Worm (Caenorhabditis elegans): ENCODE results near the gene nhr-119.

nhr-119 gene

ce11 chrII:2800550-2801233, at the start of gene nhr-119 (continued):
- no peak for TF ChIP-seq F49E8.2 (tag; optimal IDR thresholded peaks at IDR 0.05; ENCODE audit: borderline replicate concordance)
- TF ChIP-seq daf-16 (GFP tag; optimal IDR thresholded peaks at IDR 0.05): peak in 1 of 2 experiments; percentile 15
- TF ChIP-seq daf-16 (tag; optimal IDR thresholded peaks at IDR 0.05): peak; percentile 37
- TF ChIP-seq madf-9 (GFP tag; conservative IDR thresholded peaks at IDR 0.05): no peak
- TF ChIP-seq lin-39 (tag; optimal IDR thresholded peaks at IDR 0.05): no peak
- TF ChIP-seq ZK337.2 (GFP tag; IDR thresholded peaks at IDR 0.05): no peak
- peak; percentile 12 for TF ChIP-seq rbr-2 (tag; optimal IDR thresholded peaks at IDR 0.05)
- no peak for TF ChIP-seq aly-2 (tag; optimal IDR thresholded peaks at IDR 0.05)
- peak; percentile 91 for TF ChIP-seq dmd-6 (GFP tag; IDR thresholded peaks at IDR 0.05)
- TF ChIP-seq saeg-2 (GFP tag; IDR thresholded peaks at IDR 0.05): no peak
- TF ChIP-seq dve-1 (tag; optimal IDR thresholded peaks at IDR 0.05; ENCODE audit: insufficient read depth): peak; percentile 96
- TF ChIP-seq egl-43 (GFP tag; IDR thresholded peaks at IDR 0.05): no peak
- TF ChIP-seq lin-38 (GFP tag; IDR thresholded peaks at IDR 0.05): peak; percentile 35; the same call in 1 of the 2 replicates
- TF ChIP-seq dpl-1 (GFP tag; optimal IDR thresholded peaks at IDR 0.05): peak; percentile 26
- TF ChIP-seq dmd-9 (GFP tag; IDR thresholded peaks at IDR 0.05): no peak

ce11 chrII:2846552-2846951, 46.2 kb upstream of the nhr-119 start:
- TF ChIP-seq jun-1 (tag; optimal IDR thresholded peaks at IDR 0.05) (no peak), lin-39 (tag; optimal IDR thresholded peaks at IDR 0.05) (no peak), tra-1 (GFP tag; IDR thresholded peaks at IDR 0.05) (no peak), hlh-30 (tag; optimal IDR thresholded peaks at IDR 0.05; ENCODE audit: insufficient read depth) (no peak), dve-1 (tag; optimal IDR thresholded peaks at IDR 0.05; ENCODE audit: insufficient read depth) (no peak), vab-7 (GFP tag; IDR thresholded peaks at IDR 0.05) (no peak), ceh-82 (tag; optimal IDR thresholded peaks at IDR 0.05) (no peak), cey-2 (tag; optimal IDR thresholded peaks at IDR 0.05; ENCODE audit: borderline replicate concordance, insufficient read depth) (no peak), ces-1 (GFP tag; optimal IDR thresholded peaks at IDR 0.05) (no peak), duxl-1 (tag; optimal IDR thresholded peaks at IDR 0.05; ENCODE audit: poor library complexity) (no peak), T20F7.1 (GFP tag; optimal IDR thresholded peaks at IDR 0.05) (no peak), Y5F2A.4 (GFP tag; optimal IDR thresholded peaks at IDR 0.05) (no peak), nhr-237 (tag; optimal IDR thresholded peaks at IDR 0.05) (no peak), mdl-1 (tag; optimal IDR thresholded peaks at IDR 0.05) (no peak), dmd-9 (GFP tag; IDR thresholded peaks at IDR 0.05) (no peak), lin-29 (GFP tag; IDR thresholded peaks at IDR 0.05) (no peak), ctbp-1 (GFP tag; IDR thresholded peaks at IDR 0.05) (no peak), F10B5.3 (tag; optimal IDR thresholded peaks at IDR 0.05) (no peak)

- peak; percentile 54 for TF ChIP-seq set-16 (GFP tag; IDR thresholded peaks at IDR 0.05)
- TF ChIP-seq spr-1 (tag; optimal IDR thresholded peaks at IDR 0.05): no peak
These were observed 45.3 kb upstream of the nhr-119 start for ce11 chrII:2845674-2846073.

- TF ChIP-seq R02D3.7 (tag; optimal IDR thresholded peaks at IDR 0.05): no peak
- TF ChIP-seq unc-62 (GFP tag; optimal IDR thresholded peaks at IDR 0.05 in 1 of 2): peak in 1 of 2 experiments; percentile 64
- TF ChIP-seq unc-62 (tag; optimal IDR thresholded peaks at IDR 0.05): no peak
These were observed 42.7 kb upstream of the nhr-119 start, which contains the start of gene Y110A2AL.7 for ce11 chrII:2843088-2843487. Gene Y110A2AL.7 (minus strand): TSS chrII:2843188.

Data from whole organism, L4 larva.